Worm (Caenorhabditis elegans) whole organism, early embryonic: Measurements from ENCODE around the gene fbxc-39.

Source experiments
- ama-1 ChIP-seq: fragments of 150-350 bp; optimal IDR thresholded peaks from 2 replicates; lab custom pipeline; 2014
- ceh-36 ChIP-seq: sonication (generic microtip); optimal IDR thresholded peaks from 2 replicates; lab custom pipeline; 2016; ENCODE audit warnings: missing genetic modification characterization, inconsistent platforms, missing compliant biosample characterization
- pes-1 ChIP-seq: fragments of 200-800 bp; sonication (Bioruptor generic); IDR thresholded peaks from 2 replicates; pipeline ENCODE4 v1.3.6; 2022; ENCODE audit warnings: missing genetic modification reagents, missing genetic modification characterization, missing compliant biosample characterization
- sea-1 ChIP-seq: fragments of 200-800 bp; sonication (Bioruptor generic); conservative IDR thresholded peaks from 2 replicates; pipeline ENCODE4 v1.3.6; 2022; ENCODE audit warnings: missing genetic modification characterization, missing compliant biosample characterization
- tbx-11 ChIP-seq: fragments of 200-800 bp; sonication (Bioruptor generic); IDR thresholded peaks from 2 replicates; pipeline ENCODE4 v1.3.6; 2022; ENCODE audit warnings: missing genetic modification characterization, missing compliant biosample characterization

DNA sequence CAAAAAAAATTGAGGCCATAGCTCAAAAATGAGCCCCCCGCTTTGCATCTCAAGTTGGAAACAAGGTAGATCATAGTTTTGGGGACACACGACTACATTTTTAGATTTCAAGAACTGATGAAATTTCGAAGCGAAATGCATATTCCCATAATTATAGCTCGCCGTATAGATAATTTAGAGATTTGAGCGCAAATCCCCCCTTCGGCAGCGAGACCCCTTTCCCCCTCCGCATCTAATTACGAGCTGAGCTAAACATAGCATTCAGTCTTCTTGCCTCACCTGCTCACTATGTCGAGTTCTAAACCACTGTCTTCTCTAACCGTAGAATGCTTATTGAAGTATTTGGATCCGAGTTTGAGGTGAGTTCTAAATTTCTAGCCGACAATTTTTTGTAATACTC lies 9.4 kb upstream of the fbxc-39 start, which contains the start of the genes fbxc-17 and fbxc-15:
- TF ChIP-seq sea-1 (GFP tag; lab: Robert Waterston, UW) (no peak), ceh-36 (tag; lab: Kevin White, UChicago) (no peak), ama-1 (lab: Kevin White, UChicago) (no peak), tbx-11 (GFP tag; lab: Robert Waterston, UW) (no peak), pes-1 (GFP tag; lab: Robert Waterston, UW) (no peak)
